Worm (Caenorhabditis elegans): ENCODE results near the gene mtl-1.

ce11 chrV:6676158-6676849, 15.4 kb downstream of the mtl-1 start, which contains the start of gene cest-34:
- TF ChIP-seq unc-130 (GFP tag; optimal IDR thresholded peaks at IDR 0.05) (no peak), ama-1 (optimal IDR thresholded peaks at IDR 0.05) (no peak), ama-1 (GFP tag; optimal IDR thresholded peaks at IDR 0.05) (no peak), lin-40 (tag; optimal IDR thresholded peaks at IDR 0.05) (no peak), ztf-25 (GFP tag; IDR thresholded peaks at IDR 0.05) (no peak), ccch-3 (GFP tag; optimal IDR thresholded peaks at IDR 0.05) (no peak), egl-18 (GFP tag; IDR thresholded peaks at IDR 0.05) (no peak), attf-6 (GFP tag; IDR thresholded peaks at IDR 0.05) (no peak), ceh-27 (GFP tag; optimal IDR thresholded peaks at IDR 0.05) (no peak), F10E7.11 (tag; optimal IDR thresholded peaks at IDR 0.05) (no peak), tbx-9 (tag; optimal IDR thresholded peaks at IDR 0.05; ENCODE audit: borderline replicate concordance) (no peak), unc-62 (GFP tag; optimal IDR thresholded peaks at IDR 0.05) (no peak), dox-1 (GFP tag; IDR thresholded peaks at IDR 0.05) (no peak)

Data from whole organism, young adult.